Fruit fly (Drosophila melanogaster) whole organism, embryonic: ENCODE data around the gene fd96Cb.

Source experiments
- Blimp-1 ChIP-seq: fragments of 200-800 bp; sonication (Bioruptor generic); optimal IDR thresholded peaks from 3 replicates; lab custom pipeline; 2018; ENCODE audit warnings: missing biosample characterization, missing genetic modification characterization, mild to moderate bottlenecking, moderate library complexity, missing genetic modification reagents
- CG10959 ChIP-seq: fragments of 200-800 bp; sonication (Bioruptor generic); IDR thresholded peaks from 2 replicates; pipeline ENCODE4 v1.3.6; 2022; ENCODE audit warnings: missing biosample characterization, missing genetic modification characterization
- CG12744 ChIP-seq: fragments of 200-800 bp; sonication (Bioruptor generic); optimal IDR thresholded peaks from 2 replicates; lab custom pipeline; 2016; ENCODE audit warnings: missing biosample characterization, missing genetic modification characterization
- CG14667 ChIP-seq: fragments of 200-800 bp; sonication (Bioruptor generic); IDR thresholded peaks from 2 replicates; pipeline ENCODE4 v1.3.6; 2022; ENCODE audit warnings: missing biosample characterization, missing genetic modification characterization
- CG15696 ChIP-seq: fragments of 200-800 bp; sonication (Bioruptor generic); optimal IDR thresholded peaks from 2 replicates; lab custom pipeline; 2019; ENCODE audit warnings: missing biosample characterization, mild to moderate bottlenecking, missing genetic modification characterization, moderate library complexity
- CG16863 ChIP-seq: fragments of 200-800 bp; sonication (Bioruptor generic); optimal IDR thresholded peaks from 3 replicates; lab custom pipeline; 2016; ENCODE audit warnings: missing biosample characterization, missing genetic modification characterization
- CG17361 ChIP-seq: fragments of 200-800 bp; sonication (Bioruptor generic); IDR thresholded peaks from 3 replicates; pipeline ENCODE4 v1.3.6; 2022; ENCODE audit warnings: missing biosample characterization, missing genetic modification characterization
- CG18619 ChIP-seq: fragments of 200-800 bp; sonication (Bioruptor generic); optimal IDR thresholded peaks from 3 replicates; lab custom pipeline; 2017; ENCODE audit warnings: missing biosample characterization, mild to moderate bottlenecking, missing genetic modification characterization
- CG2116 ChIP-seq: fragments of 200-800 bp; sonication (Bioruptor generic); optimal IDR thresholded peaks from 3 replicates; lab custom pipeline; 2018; ENCODE audit warnings: missing biosample characterization, mild to moderate bottlenecking, missing genetic modification characterization
- CG30403 ChIP-seq: fragments of 200-800 bp; sonication (Bioruptor generic); optimal IDR thresholded peaks from 3 replicates; lab custom pipeline; 2016; ENCODE audit warnings: missing biosample characterization, missing genetic modification characterization
- CG4282 ChIP-seq: fragments of 200-800 bp; sonication (Bioruptor generic); optimal IDR thresholded peaks from 2 replicates; lab custom pipeline; 2016; ENCODE audit warnings: missing biosample characterization, missing genetic modification characterization
- CG4854 ChIP-seq: fragments of 200-800 bp; sonication (Bioruptor generic); optimal IDR thresholded peaks from 2 replicates; lab custom pipeline; 2016; ENCODE audit warnings: missing biosample characterization, missing genetic modification characterization, inconsistent platforms
- CG6765 ChIP-seq: fragments of 200-800 bp; sonication (Bioruptor generic); optimal IDR thresholded peaks from 3 replicates; lab custom pipeline; 2017; ENCODE audit warnings: missing biosample characterization, mild to moderate bottlenecking, missing genetic modification characterization
- CG6791 ChIP-seq: fragments of 200-800 bp; sonication (Bioruptor generic); IDR thresholded peaks from 3 replicates; pipeline ENCODE4 v1.3.6; 2022; ENCODE audit warnings: missing biosample characterization, missing genetic modification characterization; ENCODE audit not compliant: partially characterized antibody
- CG6854 ChIP-seq: fragments of 200-800 bp; sonication (Bioruptor generic); optimal IDR thresholded peaks from 3 replicates; lab custom pipeline; 2017; ENCODE audit warnings: missing biosample characterization, mild to moderate bottlenecking, missing genetic modification characterization
- CG7786 ChIP-seq: fragments of 200-800 bp; sonication (Bioruptor generic); optimal IDR thresholded peaks from 2 replicates; lab custom pipeline; 2016; ENCODE audit warnings: missing biosample characterization, missing genetic modification characterization
- CG9609 ChIP-seq: fragments of 200-800 bp; sonication (Bioruptor generic); optimal IDR thresholded peaks from 3 replicates; lab custom pipeline; 2016; ENCODE audit warnings: missing biosample characterization, missing genetic modification characterization
- Dad ChIP-seq: fragments of 200-800 bp; sonication (Bioruptor generic); optimal IDR thresholded peaks from 3 replicates; lab custom pipeline; 2016; ENCODE audit warnings: missing biosample characterization, missing genetic modification characterization
- Dll ChIP-seq: fragments of 200-800 bp; sonication (Bioruptor generic); IDR thresholded peaks from 4 replicates; pipeline ENCODE4 v1.3.6; 2022; ENCODE audit warnings: missing biosample characterization, missing genetic modification characterization; ENCODE audit not compliant: partially characterized antibody
- Doc2 ChIP-seq: fragments of 200-800 bp; sonication (Bioruptor generic); IDR thresholded peaks from 2 replicates; pipeline ENCODE4 v1.3.6; 2022; ENCODE audit warnings: missing biosample characterization, missing genetic modification characterization
- E2f1 ChIP-seq: fragments of 200-800 bp; sonication (Bioruptor generic); IDR thresholded peaks from 2 replicates; pipeline ENCODE4 v1.3.6; 2022; ENCODE audit warnings: missing biosample characterization, missing genetic modification characterization
- E2f2 ChIP-seq: fragments of 200-800 bp; sonication (Bioruptor generic); IDR thresholded peaks from 2 replicates; pipeline ENCODE4 v1.3.6; 2022; ENCODE audit warnings: missing biosample characterization, missing genetic modification characterization
- Ets97D ChIP-seq: fragments of 200-800 bp; sonication (Bioruptor generic); optimal IDR thresholded peaks from 3 replicates; lab custom pipeline; 2016; ENCODE audit warnings: missing biosample characterization, missing genetic modification characterization
- GATAe ChIP-seq: fragments of 200-800 bp; sonication (Bioruptor generic); conservative IDR thresholded peaks from 2 replicates; pipeline ENCODE4 v1.3.6; 2022; ENCODE audit warnings: missing biosample characterization, missing genetic modification characterization
- Hand ChIP-seq: fragments of 200-800 bp; sonication (Bioruptor generic); optimal IDR thresholded peaks from 2 replicates; lab custom pipeline; 2017; ENCODE audit warnings: mild to moderate bottlenecking, missing biosample characterization, missing genetic modification reagents, missing genetic modification characterization
- Hr51 ChIP-seq, 2 experiments: fragments of 200-800 bp; sonication (Bioruptor generic); optimal IDR thresholded peaks; 2 replicates in 1 of 2; 3 replicates in 1 of 2; lab custom pipeline; 2016 to 2018; ENCODE audit warnings: missing biosample characterization in 2 of 2, missing genetic modification characterization in 2 of 2, mild to moderate bottlenecking in 1 of 2, moderate library complexity in 1 of 2
- Neu2 ChIP-seq: fragments of 200-800 bp; sonication (Bioruptor generic); optimal IDR thresholded peaks from 3 replicates; lab custom pipeline; 2016; ENCODE audit warnings: missing biosample characterization, missing genetic modification characterization, borderline replicate concordance
- NfI ChIP-seq: fragments of 200-800 bp; sonication (Bioruptor generic); optimal IDR thresholded peaks from 3 replicates; lab custom pipeline; 2018; ENCODE audit warnings: missing biosample characterization, mild to moderate bottlenecking, missing genetic modification characterization, moderate library complexity
- Opbp ChIP-seq: fragments of 200-800 bp; sonication (Bioruptor generic); IDR thresholded peaks from 3 replicates; pipeline ENCODE4 v1.3.6; 2022; ENCODE audit warnings: missing biosample characterization, missing genetic modification characterization; ENCODE audit not compliant: partially characterized antibody
- ase ChIP-seq: fragments of 200-800 bp; sonication (Bioruptor generic); IDR thresholded peaks from 3 replicates; pipeline ENCODE4 v1.3.6; 2022; ENCODE audit warnings: missing biosample characterization, missing genetic modification characterization
- br ChIP-seq: fragments of >200 bp; optimal IDR thresholded peaks from 2 replicates; lab custom pipeline; 2017
- chinmo ChIP-seq: fragments of 200-800 bp; sonication (Bioruptor generic); IDR thresholded peaks from 4 replicates; pipeline ENCODE4 v1.3.6; 2022; ENCODE audit warnings: missing biosample characterization, missing genetic modification characterization; ENCODE audit not compliant: partially characterized antibody
- chn ChIP-seq: fragments of 200-800 bp; sonication (Bioruptor generic); optimal IDR thresholded peaks from 2 replicates; lab custom pipeline; 2016; ENCODE audit warnings: missing biosample characterization, missing genetic modification characterization
- cwo ChIP-seq: fragments of 200-800 bp; sonication (Bioruptor generic); optimal IDR thresholded peaks from 3 replicates; lab custom pipeline; 2017; ENCODE audit warnings: missing biosample characterization, missing genetic modification characterization, mild to moderate bottlenecking, moderate library complexity, missing genetic modification reagents
- dan ChIP-seq: fragments of 200-800 bp; sonication (Bioruptor generic); IDR thresholded peaks from 2 replicates; pipeline ENCODE4 v1.3.6; 2022; ENCODE audit warnings: missing biosample characterization, missing genetic modification characterization
- dysf ChIP-seq: fragments of 200-800 bp; sonication (Bioruptor generic); IDR thresholded peaks from 3 replicates; pipeline ENCODE4 v1.3.6; 2022; ENCODE audit warnings: missing biosample characterization, missing genetic modification characterization
- ems ChIP-seq: fragments of 200-800 bp; sonication (Bioruptor generic); optimal IDR thresholded peaks from 3 replicates; lab custom pipeline; 2016; ENCODE audit warnings: missing biosample characterization, missing genetic modification characterization
- ewg ChIP-seq: fragments of 200-800 bp; sonication (Bioruptor generic); optimal IDR thresholded peaks from 3 replicates; lab custom pipeline; 2017; ENCODE audit warnings: mild to moderate bottlenecking, missing biosample characterization, missing genetic modification reagents, missing genetic modification characterization
- fru ChIP-seq: fragments of >200 bp; optimal IDR thresholded peaks from 2 replicates; lab custom pipeline; 2017
- ftz-f1 ChIP-seq: fragments of 200-800 bp; sonication (Bioruptor generic); optimal IDR thresholded peaks from 2 replicates; lab custom pipeline; 2016; ENCODE audit warnings: missing biosample characterization, missing genetic modification characterization
- h ChIP-seq: fragments of >200 bp; optimal IDR thresholded peaks from 2 replicates; lab custom pipeline; 2017
- insv ChIP-seq, 2 experiments: fragments of 200-800 bp; sonication (Bioruptor generic); optimal IDR thresholded peaks; 3 replicates each; lab custom pipeline; 2016 to 2018; ENCODE audit warnings: missing biosample characterization in 2 of 2, missing genetic modification characterization in 2 of 2
- jumu ChIP-seq: fragments of 200-800 bp; sonication (Bioruptor generic); optimal IDR thresholded peaks from 3 replicates; lab custom pipeline; 2016; ENCODE audit warnings: missing biosample characterization, missing genetic modification characterization
- klu ChIP-seq: fragments of 200-800 bp; sonication (Bioruptor generic); IDR thresholded peaks from 2 replicates; pipeline ENCODE4 v1.3.6; 2022; ENCODE audit warnings: missing biosample characterization, missing genetic modification characterization
- org-1 ChIP-seq: fragments of 200-800 bp; sonication (Bioruptor generic); optimal IDR thresholded peaks from 2 replicates; lab custom pipeline; 2017; ENCODE audit warnings: missing biosample characterization, missing genetic modification characterization
- pzg ChIP-seq: fragments of 200-800 bp; sonication (Bioruptor generic); optimal IDR thresholded peaks from 3 replicates; lab custom pipeline; 2018; ENCODE audit warnings: missing biosample characterization, mild to moderate bottlenecking, missing genetic modification characterization, moderate library complexity
- run ChIP-seq: fragments of 200-800 bp; sonication (Bioruptor generic); optimal IDR thresholded peaks from 3 replicates; lab custom pipeline; 2018; ENCODE audit warnings: missing biosample characterization, mild to moderate bottlenecking, missing genetic modification characterization
- scrt ChIP-seq: fragments of 200-800 bp; sonication (Bioruptor generic); optimal IDR thresholded peaks from 2 replicates; lab custom pipeline; 2018; ENCODE audit warnings: missing biosample characterization, mild to moderate bottlenecking, missing genetic modification characterization, moderate library complexity
- tin ChIP-seq: fragments of 200-800 bp; sonication (Bioruptor generic); optimal IDR thresholded peaks from 3 replicates; lab custom pipeline; 2016; ENCODE audit warnings: missing biosample characterization, missing genetic modification characterization
- usp ChIP-seq: fragments of >200 bp; optimal IDR thresholded peaks from 2 replicates; lab custom pipeline; 2017; ENCODE audit warnings: missing biosample characterization, missing genetic modification characterization
- vfl ChIP-seq: fragments of 200-800 bp; sonication (Bioruptor generic); optimal IDR thresholded peaks from 2 replicates; lab custom pipeline; 2016; ENCODE audit warnings: missing biosample characterization, missing genetic modification characterization
- zfh1 ChIP-seq: fragments of 200-800 bp; sonication (Bioruptor generic); IDR thresholded peaks from 3 replicates; pipeline ENCODE4 v1.3.6; 2022; ENCODE audit warnings: missing biosample characterization, missing genetic modification characterization

The fd96Cb gene

dm6 chr3R:25069569-25069968 lies 25.2 kb upstream of the fd96Cb start, which contains the start of the genes Stt3B and CG11839 (continued):
- peak; percentile 58 for TF ChIP-seq CG15696 (tag; lab: Kevin White, UChicago)
- TF ChIP-seq CG17361 (GFP tag; lab: Robert Waterston, UW): no peak; the same call in 1 of the 3 replicates
- TF ChIP-seq CG9609 (GFP tag; lab: Kevin White, UChicago): peak; percentile 74
- TF ChIP-seq usp: no peak
- TF ChIP-seq pzg (GFP tag; lab: Kevin White, UChicago): peak; percentile 85
- TF ChIP-seq CG18619 (GFP tag; lab: Kevin White, UChicago): no peak
- TF ChIP-seq CG12744 (GFP tag; lab: Kevin White, UChicago): peak; percentile 72
- no peak for TF ChIP-seq org-1 (GFP tag; lab: Kevin White, UChicago)
- TF ChIP-seq Dad (GFP tag; lab: Kevin White, UChicago): peak; percentile 72
- TF ChIP-seq CG6791 (GFP tag; lab: Robert Waterston, UW): peak; percentile 82
- TF ChIP-seq Dll: peak; percentile 97
- TF ChIP-seq Blimp-1 (GFP tag; lab: Kevin White, UChicago): no peak
- TF ChIP-seq insv (GFP tag; optimal IDR thresholded peaks at IDR 0.05; lab: Kevin White, UChicago): peak in 1 of 2 experiments; percentile 37
- TF ChIP-seq CG16863 (GFP tag; lab: Kevin White, UChicago): peak; percentile 49
- no peak for TF ChIP-seq klu (GFP tag; lab: Robert Waterston, UW)
- no peak for TF ChIP-seq run (tag; lab: Kevin White, UChicago)
- TF ChIP-seq dysf (GFP tag; lab: Robert Waterston, UW): peak; percentile 71; the same call in 2 of the 3 replicates
- no peak for TF ChIP-seq fru (lab: Kevin White, UChicago)
- peak; percentile 75 for TF ChIP-seq chn (GFP tag; lab: Kevin White, UChicago)
- TF ChIP-seq Neu2: peak; percentile 10
- no peak for TF ChIP-seq br (lab: Kevin White, UChicago)
- TF ChIP-seq CG14667 (GFP tag; lab: Robert Waterston, UW): no peak; the same call in 1 of the 2 replicates
- no peak for TF ChIP-seq CG6854 (GFP tag; lab: Kevin White, UChicago)
- peak; percentile 82 for TF ChIP-seq Opbp (GFP tag; lab: Robert Waterston, UW)
- no peak for TF ChIP-seq scrt (GFP tag; lab: Kevin White, UChicago)
- TF ChIP-seq E2f2: peak; percentile 67
- peak; percentile 77 for TF ChIP-seq vfl (GFP tag; lab: Kevin White, UChicago)
- TF ChIP-seq GATAe (GFP tag; lab: Robert Waterston, UW): no peak
- peak; percentile 85 for TF ChIP-seq CG2116 (GFP tag; lab: Kevin White, UChicago)
- no peak for TF ChIP-seq Hand (GFP tag; lab: Kevin White, UChicago)
- TF ChIP-seq CG7786 (GFP tag; lab: Kevin White, UChicago): peak; percentile 83
- peak; percentile 88 for TF ChIP-seq CG30403 (GFP tag; lab: Kevin White, UChicago)
- peak; percentile 61; the same call in 1 of the 2 replicates for TF ChIP-seq E2f1 (GFP tag; lab: Robert Waterston, UW)
- TF ChIP-seq CG4854 (GFP tag; lab: Kevin White, UChicago): peak; percentile 59
- peak; percentile 25 for TF ChIP-seq ftz-f1 (GFP tag; lab: Kevin White, UChicago)
- TF ChIP-seq CG10959 (GFP tag; lab: Robert Waterston, UW): no peak
- TF ChIP-seq cwo (GFP tag; lab: Kevin White, UChicago): no peak
- TF ChIP-seq Ets97D (GFP tag; lab: Kevin White, UChicago): peak; percentile 90
- peak in 1 of 2 experiments; percentile 81 for TF ChIP-seq Hr51 (GFP tag; optimal IDR thresholded peaks at IDR 0.05; lab: Kevin White, UChicago)
- TF ChIP-seq dan: no peak
- TF ChIP-seq h (lab: Kevin White, UChicago): no peak
- TF ChIP-seq NfI (GFP tag; lab: Kevin White, UChicago): no peak
- TF ChIP-seq zfh1 (GFP tag; lab: Robert Waterston, UW): peak; percentile 70
- peak; percentile 82 for TF ChIP-seq jumu (GFP tag; lab: Kevin White, UChicago)
- peak; percentile 82 for TF ChIP-seq ems (GFP tag; lab: Kevin White, UChicago)
- TF ChIP-seq chinmo (GFP tag; lab: Robert Waterston, UW): peak; percentile 64; the same call in 2 of the 4 replicates
- TF ChIP-seq CG6765: peak; percentile 4
- no peak for TF ChIP-seq ewg (GFP tag; lab: Kevin White, UChicago)
- TF ChIP-seq ase (GFP tag; lab: Robert Waterston, UW): no peak; the same call in 2 of the 3 replicates
- no peak for TF ChIP-seq Doc2 (GFP tag; lab: Robert Waterston, UW)
- peak; percentile 78 for TF ChIP-seq tin (GFP tag; lab: Kevin White, UChicago)
- TF ChIP-seq CG4282 (GFP tag; lab: Kevin White, UChicago): peak; percentile 67
